Fruit fly (Drosophila melanogaster): Measurements from ENCODE around the gene CG7443.

CG7443 gene

dm6 chr3R:8290940-8291339 is 33.2 kb upstream of the CG7443 start, which contains the start of gene CG31464:
TSS of gene CG31464 (plus strand) at chr3R:8291240.
- TF ChIP-seq CG9139 (GFP tag; optimal IDR thresholded peaks at IDR 0.05) = no peak
- no peak for TF ChIP-seq Gug (GFP tag; IDR thresholded peaks at IDR 0.05)
- no peak for TF ChIP-seq CG6808 (GFP tag; optimal IDR thresholded peaks at IDR 0.05)
- TF ChIP-seq Blimp-1 (GFP tag; optimal IDR thresholded peaks at IDR 0.05) = no peak

DNA sequence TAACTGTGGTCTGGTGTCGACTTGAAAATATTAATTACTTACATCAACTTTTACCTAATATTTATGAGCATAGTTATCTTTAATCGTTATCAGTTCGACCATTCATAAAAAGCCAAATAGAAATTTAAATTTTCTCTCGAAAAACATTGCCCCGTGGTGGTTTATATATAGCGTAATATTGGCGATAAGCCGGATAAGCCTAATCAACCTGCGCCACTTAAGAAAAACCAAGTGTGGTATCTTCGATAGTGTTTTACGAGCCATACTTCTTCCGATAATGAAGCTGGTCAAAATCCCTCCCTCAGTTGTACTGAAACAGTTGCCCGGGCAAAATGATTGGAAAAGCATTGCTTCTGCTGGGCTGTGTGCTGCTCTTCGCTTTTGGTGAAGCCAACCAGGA is 32.1 kb upstream of the CG7443 start, which contains the start of gene CG31463:
CG31463 (plus strand) TSS at position 302 of the 400 bp plus-strand sequence.
- TF ChIP-seq CG6808 (GFP tag; optimal IDR thresholded peaks at IDR 0.05) = no peak
- TF ChIP-seq Sox15 (GFP tag; optimal IDR thresholded peaks at IDR 0.05) = no peak
- no peak for TF ChIP-seq CG1621 (tag; optimal IDR thresholded peaks at IDR 0.05)
- no peak for TF ChIP-seq Met (GFP tag; optimal IDR thresholded peaks at IDR 0.05)
- no peak for TF ChIP-seq eg (GFP tag; IDR thresholded peaks at IDR 0.05)
- no peak for TF ChIP-seq net (GFP tag; optimal IDR thresholded peaks at IDR 0.05)
- TF ChIP-seq CG16779 (tag; optimal IDR thresholded peaks at IDR 0.05) = no peak
- TF ChIP-seq CG8319 (GFP tag; optimal IDR thresholded peaks at IDR 0.05) = no peak
- TF ChIP-seq CG8119 (GFP tag; IDR thresholded peaks at IDR 0.05) = no peak
- TF ChIP-seq vri (GFP tag; optimal IDR thresholded peaks at IDR 0.05) = no peak
- no peak for TF ChIP-seq acj6 (GFP tag; optimal IDR thresholded peaks at IDR 0.05)
- no peak for TF ChIP-seq lz (GFP tag; optimal IDR thresholded peaks at IDR 0.05)
- TF ChIP-seq fd85E (GFP tag; optimal IDR thresholded peaks at IDR 0.05) = no peak
- TF ChIP-seq Ets96B (tag; optimal IDR thresholded peaks at IDR 0.05) = no peak
- TF ChIP-seq dsx (GFP tag; optimal IDR thresholded peaks at IDR 0.05; ENCODE audit: poor library complexity, severe bottlenecking) = no peak
- no peak for TF ChIP-seq spab (GFP tag; optimal IDR thresholded peaks at IDR 0.05)
- no peak for TF ChIP-seq CG6163 (GFP tag; IDR thresholded peaks at IDR 0.05)
- no peak for TF ChIP-seq Hr4 (GFP tag; optimal IDR thresholded peaks at IDR 0.05)

DNA sequence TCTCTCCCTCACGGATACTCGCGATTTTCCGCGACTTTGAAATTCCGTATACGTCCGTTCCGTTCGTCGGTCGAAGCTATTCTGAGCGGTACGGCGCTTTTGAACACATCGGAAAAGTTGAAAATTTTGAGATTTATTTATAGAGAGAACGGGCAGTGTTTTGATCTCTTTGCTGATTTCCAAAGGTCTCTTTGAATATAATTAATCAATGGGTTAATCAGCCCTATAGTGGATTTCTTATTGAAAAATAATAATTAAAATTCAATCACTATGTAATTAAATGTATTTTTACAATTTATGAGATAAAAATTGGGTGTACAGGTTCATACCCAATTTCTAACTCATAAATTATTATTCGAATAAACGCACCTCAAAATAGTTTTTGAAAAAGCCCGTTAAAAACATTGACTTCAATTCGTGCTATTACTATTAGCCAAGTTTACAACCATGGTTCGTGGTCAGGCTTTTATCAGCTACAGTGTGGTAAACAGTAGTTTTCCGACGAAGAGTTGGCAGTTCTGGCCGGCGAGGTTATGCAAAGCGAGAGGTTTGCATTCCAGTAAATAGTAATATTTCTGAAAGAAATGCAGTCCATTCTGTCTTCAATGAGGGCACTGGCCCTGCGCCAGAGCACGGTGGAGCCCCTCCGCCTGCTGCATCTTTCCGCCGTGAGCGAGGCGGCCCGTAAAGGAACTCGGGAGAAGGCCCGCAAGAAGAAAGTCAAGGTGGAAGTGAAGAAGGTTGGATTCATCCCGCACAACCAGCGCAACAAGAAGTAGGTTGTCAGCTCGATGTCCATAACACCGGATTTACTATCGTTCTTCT is 23.0 kb upstream of the CG7443 start, which contains the start of the genes CG9626 and mRpL1:
CG9626 (minus strand) TSS at position 51 of the 825 bp plus-strand sequence.
mRpL1 (plus strand) TSS at position 513 of the 825 bp plus-strand sequence.
- TF ChIP-seq ss (GFP tag; optimal IDR thresholded peaks at IDR 0.05) (no peak), Gug (GFP tag; IDR thresholded peaks at IDR 0.05) (no peak), CG16779 (tag; optimal IDR thresholded peaks at IDR 0.05) (no peak), vri (GFP tag; optimal IDR thresholded peaks at IDR 0.05) (no peak), Met (GFP tag; optimal IDR thresholded peaks at IDR 0.05) (no peak), Hr38 (GFP tag; optimal IDR thresholded peaks at IDR 0.05) (no peak), fd85E (GFP tag; optimal IDR thresholded peaks at IDR 0.05) (no peak), CG1621 (tag; optimal IDR thresholded peaks at IDR 0.05) (no peak), Blimp-1 (GFP tag; optimal IDR thresholded peaks at IDR 0.05) (no peak), Ets21C (GFP tag; optimal IDR thresholded peaks at IDR 0.05) (no peak), Eip78C (GFP tag) (no peak), Lpt (GFP tag; optimal IDR thresholded peaks at IDR 0.05) (no peak), Eip75B (GFP tag; optimal IDR thresholded peaks at IDR 0.05) (no peak)

DNA sequence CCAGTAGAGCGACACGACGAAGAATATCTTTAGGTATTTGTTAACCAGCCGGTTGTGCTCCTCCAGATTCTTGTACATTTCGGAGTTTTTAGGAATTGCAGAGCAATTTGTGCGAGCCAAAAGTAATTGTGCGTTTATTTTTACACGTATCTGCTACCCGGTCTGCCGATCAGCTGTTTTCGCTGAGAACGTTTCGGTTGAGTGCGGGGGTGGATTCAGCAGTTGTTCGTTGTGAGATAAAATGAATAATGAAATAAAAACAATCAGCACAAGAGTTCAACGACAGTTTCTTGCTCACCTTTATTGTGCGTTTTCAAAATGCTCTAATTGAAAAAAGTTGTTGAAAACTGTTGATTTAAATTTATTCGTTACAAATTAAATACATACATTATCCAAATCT is 20.3 kb upstream of the CG7443 start, which contains the start of gene nac:
nac (minus strand) TSS at position 176 of the 400 bp plus-strand sequence.
- TF ChIP-seq cyc (GFP tag; optimal IDR thresholded peaks at IDR 0.05) = no peak
- no peak for TF ChIP-seq Met (GFP tag; optimal IDR thresholded peaks at IDR 0.05)
- TF ChIP-seq CG31627 (GFP tag; optimal IDR thresholded peaks at IDR 0.05) = no peak
- TF ChIP-seq CG32006 (GFP tag; optimal IDR thresholded peaks at IDR 0.05) = no peak
- TF ChIP-seq esn (GFP tag; optimal IDR thresholded peaks at IDR 0.05) = peak; percentile 9
- 0 out of 2 replicates have a peak, but pooled peaks have one; percentile 12 for TF ChIP-seq CG15336 (GFP tag; IDR thresholded peaks at IDR 0.05)
- TF ChIP-seq CG3032 (tag; optimal IDR thresholded peaks at IDR 0.05) = peak; percentile 17
- no peak for TF ChIP-seq Sox15 (GFP tag; optimal IDR thresholded peaks at IDR 0.05)
- TF ChIP-seq Hr4 (GFP tag; optimal IDR thresholded peaks at IDR 0.05) = no peak

Measured in whole organism, prepupa.